Worm (Caenorhabditis elegans): ENCODE results near the gene D1054.19.

Gene D1054.19

DNA sequence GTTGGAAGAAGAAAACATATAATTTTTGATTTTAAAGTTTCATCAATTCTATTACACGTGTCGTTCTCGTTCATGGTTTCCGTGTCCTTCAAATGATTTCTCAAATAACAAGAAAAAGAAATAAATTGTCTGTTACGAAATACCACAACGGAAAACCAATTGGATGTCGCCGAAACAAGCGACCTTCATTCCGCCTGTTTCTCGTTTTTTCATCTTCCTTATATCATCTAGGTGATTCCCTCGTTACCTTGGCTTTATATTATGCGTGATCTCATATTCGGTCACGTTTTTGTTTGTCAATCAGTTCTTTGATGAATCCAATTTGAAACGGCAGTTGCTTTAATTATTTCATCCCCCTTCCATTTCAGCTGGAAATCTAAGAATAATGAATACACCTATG, 38.5 kb upstream of the D1054.19 start:
- no peak for TF ChIP-seq fkh-10 (GFP tag; optimal IDR thresholded peaks at IDR 0.05)
- TF ChIP-seq jun-1 (tag; optimal IDR thresholded peaks at IDR 0.05) = no peak
- TF ChIP-seq lin-13 (GFP tag; optimal IDR thresholded peaks at IDR 0.05) = no peak
- no peak for TF ChIP-seq nhr-84 (tag; optimal IDR thresholded peaks at IDR 0.05)
- TF ChIP-seq efl-3 (GFP tag; optimal IDR thresholded peaks at IDR 0.05) = no peak
- no peak for TF ChIP-seq rnt-1 (tag; optimal IDR thresholded peaks at IDR 0.05)
- no peak for TF ChIP-seq swsn-7 (tag; optimal IDR thresholded peaks at IDR 0.05)
- TF ChIP-seq fos-1 (tag; optimal IDR thresholded peaks at IDR 0.05) = no peak
- TF ChIP-seq nhr-85 (tag) = peak; percentile 89
- TF ChIP-seq aly-2 (tag; optimal IDR thresholded peaks at IDR 0.05) = no peak
- TF ChIP-seq tbx-2 (tag; optimal IDR thresholded peaks at IDR 0.05) = peak; percentile 2
- TF ChIP-seq skn-1 (tag; optimal IDR thresholded peaks at IDR 0.05) = peak; percentile 40
- no peak for TF ChIP-seq pax-3 (tag; optimal IDR thresholded peaks at IDR 0.05)
- TF ChIP-seq ceh-63 (GFP tag; optimal IDR thresholded peaks at IDR 0.05) = no peak
- no peak for TF ChIP-seq sup-37 (GFP tag; optimal IDR thresholded peaks at IDR 0.05)
- peak in 1 of 2 experiments; percentile 12 for TF ChIP-seq lin-35 (GFP tag; optimal IDR thresholded peaks at IDR 0.05)
- TF ChIP-seq hlh-17 (GFP tag; optimal IDR thresholded peaks at IDR 0.05; ENCODE audit: borderline replicate concordance) = no peak
- TF ChIP-seq snu-23 (GFP tag; optimal IDR thresholded peaks at IDR 0.05) = peak; percentile 50
- peak; percentile 63 for TF ChIP-seq blmp-1 (tag; optimal IDR thresholded peaks at IDR 0.05)
- peak; percentile 50 for TF ChIP-seq nhr-20 (tag; optimal IDR thresholded peaks at IDR 0.05)
- TF ChIP-seq dsc-1 (tag; optimal IDR thresholded peaks at IDR 0.05) = no peak
- no peak for TF ChIP-seq lir-3 (tag; optimal IDR thresholded peaks at IDR 0.05; ENCODE audit: poor library complexity)
- no peak for TF ChIP-seq lin-39 (tag; optimal IDR thresholded peaks at IDR 0.05)
- no peak for TF ChIP-seq mdl-1 (tag; optimal IDR thresholded peaks at IDR 0.05)
- peak; percentile 86 for TF ChIP-seq lin-14 (GFP tag; optimal IDR thresholded peaks at IDR 0.05)
- no peak for TF ChIP-seq unc-130 (tag; optimal IDR thresholded peaks at IDR 0.05)
- no peak for TF ChIP-seq snpc-4 (tag; optimal IDR thresholded peaks at IDR 0.05)
- no peak for TF ChIP-seq efl-1 (optimal IDR thresholded peaks at IDR 0.05)
- TF ChIP-seq efl-1 (GFP tag; optimal IDR thresholded peaks at IDR 0.05 in 1 of 2) = no peak
- TF ChIP-seq alr-1 (tag; optimal IDR thresholded peaks at IDR 0.05; ENCODE audit: borderline replicate concordance) = no peak
- no peak for TF ChIP-seq lsy-2 (tag; optimal IDR thresholded peaks at IDR 0.05)
- peak; percentile 45 for TF ChIP-seq nhr-71 (tag; optimal IDR thresholded peaks at IDR 0.05)
- no peak for TF ChIP-seq pag-3 (tag; optimal IDR thresholded peaks at IDR 0.05; ENCODE audit: borderline replicate concordance, insufficient read depth)
- no peak for TF ChIP-seq fkh-4 (tag; optimal IDR thresholded peaks at IDR 0.05; ENCODE audit: borderline replicate concordance)
- TF ChIP-seq nhr-19 (GFP tag; conservative IDR thresholded peaks at IDR 0.05) = no peak
- no peak for TF ChIP-seq egl-13 (tag; optimal IDR thresholded peaks at IDR 0.05)
- no peak for TF ChIP-seq C16A3.4 (tag; optimal IDR thresholded peaks at IDR 0.05)
- no peak for TF ChIP-seq ztf-11 (tag; optimal IDR thresholded peaks at IDR 0.05)
- TF ChIP-seq ceh-82 (tag; optimal IDR thresholded peaks at IDR 0.05) = no peak
- no peak for TF ChIP-seq sox-4 (tag; optimal IDR thresholded peaks at IDR 0.05)
- TF ChIP-seq ceh-8 (GFP tag; optimal IDR thresholded peaks at IDR 0.05) = no peak
- TF ChIP-seq unc-30 (tag; optimal IDR thresholded peaks at IDR 0.05) = no peak
- no peak for TF ChIP-seq grh-1 (GFP tag; IDR thresholded peaks at IDR 0.05)
- no peak for TF ChIP-seq mef-2 (tag; optimal IDR thresholded peaks at IDR 0.05)
- no peak for TF ChIP-seq nhr-237 (tag; optimal IDR thresholded peaks at IDR 0.05)
- peak; percentile 11 for TF ChIP-seq zip-4 (GFP tag; optimal IDR thresholded peaks at IDR 0.05)
- TF ChIP-seq unc-98 (GFP tag; IDR thresholded peaks at IDR 0.05) = no peak
- no peak for TF ChIP-seq nhr-47 (tag; optimal IDR thresholded peaks at IDR 0.05)
- TF ChIP-seq hpl-2 (GFP tag; optimal IDR thresholded peaks at IDR 0.05) = no peak
- peak in 2 of 6 experiments; percentile 15 to 79 for TF ChIP-seq elt-3 (tag; optimal IDR thresholded peaks at IDR 0.05)
- TF ChIP-seq isw-1 (GFP tag; IDR thresholded peaks at IDR 0.05) = no peak
- TF ChIP-seq Y116A8C.19 (tag; optimal IDR thresholded peaks at IDR 0.05; ENCODE audit: borderline replicate concordance) = no peak
- TF ChIP-seq unc-62 (GFP tag; optimal IDR thresholded peaks at IDR 0.05) = no peak

All from whole organism, L1 larva.